Fruit fly (Drosophila melanogaster) whole organism, embryonic: Measurements from ENCODE around the gene CG11309.

ENCODE experiments used
- Adf1 ChIP-seq: fragments of 200-800 bp; sonication (Bioruptor generic); IDR thresholded peaks from 2 replicates; pipeline ENCODE4 v1.3.6; 2022; ENCODE audit warnings: missing biosample characterization, missing genetic modification characterization
- CG10267 ChIP-seq: fragments of 200-800 bp; sonication (Bioruptor generic); optimal IDR thresholded peaks from 2 replicates; lab custom pipeline; 2018; ENCODE audit warnings: missing biosample characterization, mild to moderate bottlenecking, missing genetic modification characterization, moderate library complexity
- CG11456 ChIP-seq: fragments of 200-800 bp; sonication (Bioruptor generic); IDR thresholded peaks from 3 replicates; pipeline ENCODE4 v1.3.6; 2022; ENCODE audit warnings: missing biosample characterization, missing genetic modification characterization
- CG13624 ChIP-seq: fragments of 200-800 bp; sonication (Bioruptor generic); optimal IDR thresholded peaks from 2 replicates; lab custom pipeline; 2016; ENCODE audit warnings: missing biosample characterization, missing genetic modification characterization
- CG14860 ChIP-seq: fragments of 200-800 bp; sonication (Bioruptor generic); IDR thresholded peaks from 3 replicates; pipeline ENCODE4 v1.3.6; 2022; ENCODE audit warnings: missing biosample characterization, missing genetic modification characterization; ENCODE audit not compliant: partially characterized antibody
- CG15073 ChIP-seq: fragments of 200-800 bp; sonication (Bioruptor generic); optimal IDR thresholded peaks from 2 replicates; lab custom pipeline; 2016; ENCODE audit warnings: missing biosample characterization, missing genetic modification characterization
- CG18476 ChIP-seq: fragments of 200-800 bp; sonication (Bioruptor generic); optimal IDR thresholded peaks from 2 replicates; lab custom pipeline; 2016; ENCODE audit warnings: missing biosample characterization, mild to moderate bottlenecking, missing genetic modification characterization
- CG30431 ChIP-seq: fragments of 200-800 bp; sonication (Bioruptor generic); optimal IDR thresholded peaks from 2 replicates; lab custom pipeline; 2017; ENCODE audit warnings: missing biosample characterization, missing genetic modification characterization
- CG3065 ChIP-seq: fragments of 200-800 bp; sonication (Bioruptor generic); optimal IDR thresholded peaks from 2 replicates; lab custom pipeline; 2016; ENCODE audit warnings: missing biosample characterization, missing genetic modification characterization
- CG4424 ChIP-seq: fragments of 200-800 bp; sonication (Bioruptor generic); optimal IDR thresholded peaks from 3 replicates; lab custom pipeline; 2016; ENCODE audit warnings: missing biosample characterization, missing genetic modification characterization
- CG6813 ChIP-seq: fragments of 200-800 bp; sonication (Bioruptor generic); optimal IDR thresholded peaks from 2 replicates; lab custom pipeline; 2017; ENCODE audit warnings: missing biosample characterization, missing genetic modification characterization, mild to moderate bottlenecking, moderate library complexity, missing genetic modification reagents
- CG6854 ChIP-seq: fragments of 200-800 bp; sonication (Bioruptor generic); optimal IDR thresholded peaks from 3 replicates; lab custom pipeline; 2017; ENCODE audit warnings: missing biosample characterization, mild to moderate bottlenecking, missing genetic modification characterization
- CG7556 ChIP-seq: fragments of 200-800 bp; sonication (Bioruptor generic); optimal IDR thresholded peaks from 2 replicates; lab custom pipeline; 2017; ENCODE audit warnings: missing biosample characterization, mild to moderate bottlenecking, missing genetic modification characterization
- CG8290 ChIP-seq, 3 experiments: fragments of 200-800 bp; sonication (Bioruptor generic); optimal IDR thresholded peaks; 2 replicates each; lab custom pipeline; 2016 to 2019; ENCODE audit warnings: missing biosample characterization in 3 of 3, missing genetic modification characterization in 3 of 3, mild to moderate bottlenecking in 2 of 3, moderate library complexity in 1 of 3
- CG9727 ChIP-seq: fragments of 200-800 bp; sonication (Bioruptor generic); optimal IDR thresholded peaks from 3 replicates; lab custom pipeline; 2017; ENCODE audit warnings: missing biosample characterization, mild to moderate bottlenecking, missing genetic modification characterization
- Chrac-16 ChIP-seq: fragments of 200-800 bp; sonication (Bioruptor generic); optimal IDR thresholded peaks from 3 replicates; lab custom pipeline; 2016; ENCODE audit warnings: missing biosample characterization, missing genetic modification characterization
- D19A ChIP-seq: fragments of 200-800 bp; optimal IDR thresholded peaks from 3 replicates; lab custom pipeline; 2019; ENCODE audit warnings: missing biosample characterization, mild to moderate bottlenecking, missing genetic modification characterization, moderate library complexity
- Dbx ChIP-seq: fragments of 200-800 bp; sonication (Bioruptor generic); IDR thresholded peaks from 3 replicates; pipeline ENCODE4 v1.3.6; 2022; ENCODE audit warnings: missing biosample characterization, missing genetic modification characterization
- Dip2 ChIP-seq: fragments of 200-800 bp; sonication (Bioruptor generic); IDR thresholded peaks from 2 replicates; pipeline ENCODE4 v1.3.6; 2022; ENCODE audit warnings: missing biosample characterization, missing genetic modification characterization
- Elba2 ChIP-seq: fragments of 200-800 bp; sonication (Bioruptor generic); optimal IDR thresholded peaks from 3 replicates; lab custom pipeline; 2016; ENCODE audit warnings: missing biosample characterization, missing genetic modification characterization
- Gsc ChIP-seq: fragments of 200-800 bp; sonication (Bioruptor generic); IDR thresholded peaks from 2 replicates; pipeline ENCODE4 v1.3.6; 2022; ENCODE audit warnings: missing biosample characterization, missing genetic modification characterization
- HmgD ChIP-seq: fragments of 200-800 bp; sonication (Bioruptor generic); optimal IDR thresholded peaks from 3 replicates; lab custom pipeline; 2016; ENCODE audit warnings: missing biosample characterization, missing genetic modification characterization
- Hr3 ChIP-seq: fragments of 200-800 bp; sonication (Bioruptor generic); optimal IDR thresholded peaks from 3 replicates; lab custom pipeline; 2016; ENCODE audit warnings: missing biosample characterization, missing genetic modification characterization
- Lpt ChIP-seq: fragments of >200 bp; optimal IDR thresholded peaks from 2 replicates; lab custom pipeline; 2018; ENCODE audit warnings: missing biosample characterization, missing genetic modification characterization
- MTF-1 ChIP-seq: fragments of 200-800 bp; sonication (Bioruptor generic); optimal IDR thresholded peaks from 2 replicates; lab custom pipeline; 2018; ENCODE audit warnings: missing biosample characterization, mild to moderate bottlenecking, missing genetic modification characterization, borderline replicate concordance
- Nf-YA ChIP-seq: fragments of 200-800 bp; sonication (Bioruptor generic); IDR thresholded peaks from 2 replicates; pipeline ENCODE4 v1.3.6; 2022; ENCODE audit warnings: missing biosample characterization, missing genetic modification characterization
- Ssrp ChIP-seq: fragments of 200-800 bp; sonication (Bioruptor generic); optimal IDR thresholded peaks from 2 replicates; lab custom pipeline; 2018; ENCODE audit warnings: missing biosample characterization, mild to moderate bottlenecking, missing genetic modification characterization, moderate library complexity
- Tbp ChIP-seq: fragments of >200 bp; optimal IDR thresholded peaks from 2 replicates; lab custom pipeline; 2018; ENCODE audit warnings: missing biosample characterization, missing genetic modification characterization
- ac ChIP-seq: fragments of 200-800 bp; sonication (Bioruptor generic); optimal IDR thresholded peaks from 3 replicates; lab custom pipeline; 2017; ENCODE audit warnings: missing biosample characterization, mild to moderate bottlenecking, missing genetic modification characterization
- ap ChIP-seq: fragments of 200-800 bp; sonication (Bioruptor generic); IDR thresholded peaks from 2 replicates; pipeline ENCODE4 v1.3.6; 2022; ENCODE audit warnings: missing biosample characterization, missing genetic modification characterization
- bigmax ChIP-seq: fragments of 200-800 bp; sonication (Bioruptor generic); optimal IDR thresholded peaks from 2 replicates; lab custom pipeline; 2018; ENCODE audit warnings: missing biosample characterization, mild to moderate bottlenecking, missing genetic modification characterization
- crp ChIP-seq, 2 experiments: fragments of 200-800 bp; sonication (Bioruptor generic); optimal IDR thresholded peaks; 2 replicates in 1 of 2; 3 replicates in 1 of 2; lab custom pipeline; 2017; ENCODE audit warnings: missing biosample characterization in 2 of 2, missing genetic modification characterization in 2 of 2, mild to moderate bottlenecking in 1 of 2, moderate library complexity in 1 of 2
- cwo ChIP-seq: fragments of 200-800 bp; sonication (Bioruptor generic); optimal IDR thresholded peaks from 3 replicates; lab custom pipeline; 2017; ENCODE audit warnings: missing biosample characterization, missing genetic modification characterization, mild to moderate bottlenecking, moderate library complexity, missing genetic modification reagents
- dan ChIP-seq: fragments of 200-800 bp; sonication (Bioruptor generic); IDR thresholded peaks from 2 replicates; pipeline ENCODE4 v1.3.6; 2022; ENCODE audit warnings: missing biosample characterization, missing genetic modification characterization
- fd96Cb ChIP-seq: fragments of 200-800 bp; sonication (Bioruptor generic); optimal IDR thresholded peaks from 2 replicates; lab custom pipeline; 2018; ENCODE audit warnings: missing biosample characterization, mild to moderate bottlenecking, missing genetic modification characterization, moderate library complexity
- fru ChIP-seq: fragments of >200 bp; optimal IDR thresholded peaks from 2 replicates; lab custom pipeline; 2017
- ftz-f1 ChIP-seq: fragments of 200-800 bp; sonication (Bioruptor generic); optimal IDR thresholded peaks from 2 replicates; lab custom pipeline; 2016; ENCODE audit warnings: missing biosample characterization, missing genetic modification characterization
- gt ChIP-seq: fragments of 200-800 bp; sonication (Bioruptor generic); IDR thresholded peaks from 2 replicates; pipeline ENCODE4 v1.3.6; 2022; ENCODE audit warnings: missing biosample characterization, missing genetic modification characterization
- knrl ChIP-seq: fragments of 200-800 bp; sonication (Bioruptor generic); IDR thresholded peaks from 3 replicates; pipeline ENCODE4 v1.3.6; 2022; ENCODE audit warnings: missing biosample characterization, missing genetic modification characterization; ENCODE audit not compliant: partially characterized antibody
- lov ChIP-seq, 2 experiments: fragments of 200-800 bp in 1 of 2; fragments of >200 bp in 1 of 2; sonication (Bioruptor generic) in 1 of 2; IDR thresholded peaks in 1 of 2; optimal IDR thresholded peaks in 1 of 2; 2 replicates in 1 of 2; 3 replicates in 1 of 2; pipeline versions ENCODE4 v1.3.6 to Lab custom; 2017 to 2022; ENCODE audit warnings: missing biosample characterization in 1 of 2, missing genetic modification characterization in 1 of 2
- maf-S ChIP-seq: fragments of 200-800 bp; sonication (Bioruptor generic); optimal IDR thresholded peaks from 2 replicates; lab custom pipeline; 2016; ENCODE audit warnings: missing biosample characterization, missing genetic modification characterization
- psq ChIP-seq: fragments of 200-800 bp; sonication (Bioruptor generic); optimal IDR thresholded peaks from 2 replicates; lab custom pipeline; 2017; ENCODE audit warnings: missing biosample characterization, missing genetic modification characterization
- pzg ChIP-seq: fragments of 200-800 bp; sonication (Bioruptor generic); optimal IDR thresholded peaks from 3 replicates; lab custom pipeline; 2018; ENCODE audit warnings: missing biosample characterization, mild to moderate bottlenecking, missing genetic modification characterization, moderate library complexity
- sisA ChIP-seq: fragments of 200-800 bp; sonication (Bioruptor generic); IDR thresholded peaks from 2 replicates; pipeline ENCODE4 v1.3.6; 2022; ENCODE audit warnings: missing biosample characterization, missing genetic modification characterization
- so ChIP-seq: fragments of 200-800 bp; sonication (Bioruptor generic); IDR thresholded peaks from 3 replicates; pipeline ENCODE4 v1.3.6; 2022; ENCODE audit warnings: missing biosample characterization, missing genetic modification characterization
- sqz ChIP-seq: fragments of 200-800 bp; sonication (Bioruptor generic); optimal IDR thresholded peaks from 3 replicates; lab custom pipeline; 2018; ENCODE audit warnings: missing biosample characterization, mild to moderate bottlenecking, missing genetic modification characterization
- tup ChIP-seq: fragments of 200-800 bp; sonication (Bioruptor generic); optimal IDR thresholded peaks from 2 replicates; lab custom pipeline; 2016; ENCODE audit warnings: missing biosample characterization, mild to moderate bottlenecking, missing genetic modification characterization, moderate library complexity
- vvl ChIP-seq: fragments of 200-800 bp; sonication (Bioruptor generic); IDR thresholded peaks from 2 replicates; pipeline ENCODE4 v1.3.6; 2022; ENCODE audit warnings: missing biosample characterization, missing genetic modification characterization
- yki ChIP-seq: fragments of >200 bp; optimal IDR thresholded peaks from 3 replicates; lab custom pipeline; 2018

CG11309 gene

DNA sequence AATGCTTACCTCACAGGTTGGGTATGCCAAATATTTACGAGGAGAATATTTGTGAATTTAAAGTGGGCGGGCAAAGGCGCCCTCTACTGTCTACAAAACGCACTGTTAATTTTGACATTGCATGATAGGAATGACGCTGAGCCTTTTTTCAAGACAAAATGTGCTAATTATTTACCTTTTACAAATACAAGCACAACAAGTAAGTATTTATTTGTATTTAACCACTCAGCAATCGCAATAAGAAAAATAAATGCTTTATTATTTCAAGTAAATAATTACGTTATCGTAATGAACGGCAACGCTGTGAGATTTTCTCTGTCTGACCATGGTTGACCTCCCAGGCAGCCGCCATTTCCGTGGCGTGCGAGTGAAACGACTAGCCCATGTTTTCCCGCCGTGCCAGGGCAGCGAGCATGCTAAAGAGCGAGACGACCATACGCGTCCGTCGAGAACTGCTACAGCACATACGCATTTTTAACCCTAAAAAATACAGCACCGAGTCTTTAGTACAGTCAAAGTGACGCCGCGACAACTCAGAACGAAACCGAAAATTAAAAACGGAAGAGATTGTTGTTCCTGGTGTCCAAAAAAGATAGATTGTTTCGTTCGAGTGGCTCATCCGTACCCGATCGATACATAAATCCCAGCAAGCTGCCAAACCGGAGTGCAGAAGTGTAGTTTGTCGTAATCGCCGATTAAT, 18.7 kb downstream of the CG11309 start, which contains the start of the genes CG12974 and pzg (continued):
- TF ChIP-seq CG8290 (GFP tag; optimal IDR thresholded peaks at IDR 0.05; lab: Kevin White, UChicago) (peak; percentile 34), CG8290 (tag; optimal IDR thresholded peaks at IDR 0.05; lab: Kevin White, UChicago) (peak; percentile 51 to 76), bigmax (GFP tag; lab: Kevin White, UChicago) (peak; percentile 92), pzg (GFP tag; lab: Kevin White, UChicago) (peak; percentile 96), CG15073 (GFP tag; lab: Kevin White, UChicago) (no peak), Dip2 (peak; percentile 62), CG30431 (peak; percentile 64), maf-S (GFP tag; lab: Kevin White, UChicago) (peak; percentile 69), fd96Cb (tag; lab: Kevin White, UChicago) (peak; percentile 73), CG4424 (peak; percentile 83), Chrac-16 (GFP tag; lab: Kevin White, UChicago) (peak; percentile 73), ap (GFP tag; lab: Robert Waterston, UW) (peak; percentile 42; the same call in 1 of the 2 replicates), CG13624 (GFP tag; lab: Kevin White, UChicago) (peak; percentile 69), CG14860 (GFP tag; lab: Robert Waterston, UW) (peak; percentile 73), Nf-YA (GFP tag; lab: Robert Waterston, UW) (peak; percentile 50; the same call in 1 of the 2 replicates), so (GFP tag; lab: Robert Waterston, UW) (peak; percentile 69; the same call in 1 of the 3 replicates), cwo (no peak), tup (peak; percentile 47), vvl (GFP tag; lab: Robert Waterston, UW) (peak; percentile 83), Ssrp (tag; lab: Kevin White, UChicago) (peak; percentile 90), knrl (GFP tag; lab: Robert Waterston, UW) (peak; percentile 95), lov (optimal IDR thresholded peaks at IDR 0.05; lab: Kevin White, UChicago) (no peak), lov (GFP tag; IDR thresholded peaks at IDR 0.05; lab: Robert Waterston, UW) (peak; percentile 81; the same call in 2 of the 3 replicates), HmgD (peak; percentile 83), dan (GFP tag; lab: Robert Waterston, UW) (peak; percentile 66; the same call in 1 of the 2 replicates), Lpt (no peak), gt (GFP tag; lab: Robert Waterston, UW) (peak; percentile 85), CG7556 (GFP tag; lab: Kevin White, UChicago) (peak; percentile 61), fru (lab: Kevin White, UChicago) (no peak), D19A (tag; lab: Kevin White, UChicago) (peak; percentile 24), ftz-f1 (GFP tag; lab: Kevin White, UChicago) (peak; percentile 76), CG6813 (GFP tag; lab: Kevin White, UChicago) (peak; percentile 38), crp (GFP tag; optimal IDR thresholded peaks at IDR 0.05; lab: Kevin White, UChicago) (peak in 1 of 2 experiments; percentile 64), CG6854 (GFP tag; lab: Kevin White, UChicago) (peak; percentile 1), psq (no peak), CG18476 (GFP tag; lab: Kevin White, UChicago) (peak; percentile 59), MTF-1 (GFP tag; lab: Kevin White, UChicago) (peak; percentile 35), Hr3 (GFP tag; lab: Kevin White, UChicago) (peak; percentile 88), sqz (peak; percentile 72), yki (lab: Kevin White, UChicago) (peak; percentile 13), CG3065 (GFP tag; lab: Kevin White, UChicago) (peak; percentile 35), ac (no peak), Dbx (GFP tag; lab: Robert Waterston, UW) (peak; percentile 91), CG11456 (GFP tag; lab: Robert Waterston, UW) (peak; percentile 83), Tbp (no peak), sisA (GFP tag; lab: Robert Waterston, UW) (peak; percentile 95), CG10267 (tag; lab: Kevin White, UChicago) (peak; percentile 76), Elba2 (no peak), Adf1 (peak; percentile 54), Gsc (GFP tag; lab: Robert Waterston, UW) (peak; percentile 81), CG9727 (GFP tag; lab: Kevin White, UChicago) (peak; percentile 92)
